Fruit fly (Drosophila melanogaster) whole organism, wandering third instar larva: ENCODE results near the gene Syt7.

Experiments
- Mio ChIP-seq: sonication (Bioruptor generic); optimal IDR thresholded peaks from 2 replicates; lab custom pipeline; 2016; ENCODE audit warnings: missing biosample characterization, missing genetic modification characterization
- Rel ChIP-seq, 2 experiments: fragments of 200-800 bp; sonication (Bioruptor generic) in 1 of 2; optimal IDR thresholded peaks; 2 replicates in 1 of 2; 3 replicates in 1 of 2; lab custom pipeline; 2016 to 2019; ENCODE audit warnings: mild to moderate bottlenecking in 2 of 2, missing biosample characterization in 2 of 2, missing genetic modification characterization in 2 of 2, moderate library complexity in 1 of 2
- Vsx2 ChIP-seq: fragments of 200-300, 225-300 bp; sonication (Bioruptor generic); optimal IDR thresholded peaks from 2 replicates; lab custom pipeline; 2018; ENCODE audit warnings: missing biosample characterization, missing genetic modification characterization; ENCODE audit not compliant: partially characterized antibody
- brk ChIP-seq: fragments of 200-800 bp; sonication (Bioruptor generic); optimal IDR thresholded peaks from 2 replicates; lab custom pipeline; 2016; ENCODE audit warnings: missing biosample characterization, mild to moderate bottlenecking, missing genetic modification characterization
- dl ChIP-seq, 2 experiments: fragments of 175-275, 200-275 bp in 1 of 2; fragments of 200-275 bp in 1 of 2; sonication (Bioruptor generic); optimal IDR thresholded peaks; lab custom pipeline; 2018; ENCODE audit warnings: mild to moderate bottlenecking in 2 of 2, missing biosample characterization in 2 of 2, missing genetic modification characterization in 2 of 2, moderate library complexity in 2 of 2; ENCODE audit not compliant: partially characterized antibody in 2 of 2, insufficient read depth in 1 of 2
- h ChIP-seq: fragments of 200-800 bp; sonication (Bioruptor generic); optimal IDR thresholded peaks from 3 replicates; lab custom pipeline; 2016; ENCODE audit warnings: missing biosample characterization, mild to moderate bottlenecking, missing genetic modification characterization
- psq ChIP-seq: fragments of 200-800 bp; sonication (Bioruptor generic); optimal IDR thresholded peaks from 3 replicates; lab custom pipeline; 2017; ENCODE audit warnings: missing biosample characterization, mild to moderate bottlenecking, missing genetic modification characterization, moderate library complexity

- TF ChIP-seq dl (GFP tag; optimal IDR thresholded peaks at IDR 0.05; lab: Kevin White, UChicago; ENCODE audit: insufficient read depth in 1 of 2, partially characterized antibody in 2 of 2) (no peak), psq (GFP tag; lab: Kevin White, UChicago) (no peak), h (GFP tag; lab: Kevin White, UChicago) (no peak), Rel (GFP tag; optimal IDR thresholded peaks at IDR 0.05; lab: Kevin White, UChicago) (no peak), Rel (tag; optimal IDR thresholded peaks at IDR 0.05; lab: Kevin White, UChicago) (no peak), brk (GFP tag; lab: Kevin White, UChicago) (no peak), Mio (GFP tag; lab: Kevin White, UChicago) (no peak), Vsx2 (GFP tag; lab: Kevin White, UChicago) (no peak)
Observed at dm6 chr4:261484-262070, 44.7 kb downstream of the Syt7 start.
